Worm (Caenorhabditis elegans): Measurements from ENCODE around the gene F22F4.9.

Gene F22F4.9

DNA sequence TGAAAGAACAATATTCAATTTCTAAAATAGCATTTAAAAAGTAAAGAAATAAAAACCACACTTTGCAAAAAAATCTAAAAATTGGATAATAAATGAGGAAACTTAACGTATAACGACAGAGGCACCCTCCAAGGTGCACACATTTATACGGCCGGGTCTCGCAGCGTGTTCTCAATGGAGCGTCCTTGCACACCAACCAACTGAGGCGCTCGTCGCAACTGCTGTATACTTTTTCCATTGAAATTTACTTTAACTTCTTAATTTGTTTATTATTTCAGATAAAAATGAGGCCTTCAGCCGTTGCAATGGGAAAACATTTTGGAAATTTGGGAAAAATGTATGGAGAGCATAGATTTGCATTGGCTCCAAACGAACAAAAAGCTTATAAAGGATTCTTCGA lies 46.1 kb downstream of the F22F4.9 start, which contains the start of the genes R07E4.5 and R07E4.3:
R07E4.5 (minus strand) TSS at position 1 of the 400 bp plus-strand sequence.
R07E4.3 (plus strand) TSS at position 285 of the 400 bp plus-strand sequence.
- TF ChIP-seq lin-39 (tag; optimal IDR thresholded peaks at IDR 0.05), result no peak
- TF ChIP-seq elt-3 (tag; optimal IDR thresholded peaks at IDR 0.05), result no peak
- TF ChIP-seq mab-5 (tag; optimal IDR thresholded peaks at IDR 0.05), result no peak
- TF ChIP-seq C34F6.9 (tag; optimal IDR thresholded peaks at IDR 0.05), result peak; percentile 67
- TF ChIP-seq nhr-77 (tag; optimal IDR thresholded peaks at IDR 0.05), result no peak
- no peak for TF ChIP-seq ceh-16 (tag; optimal IDR thresholded peaks at IDR 0.05)
- peak; percentile 71 for TF ChIP-seq F13H6.1 (tag; optimal IDR thresholded peaks at IDR 0.05)
- TF ChIP-seq unc-62 (GFP tag; optimal IDR thresholded peaks at IDR 0.05), result no peak
- TF ChIP-seq dmd-4 (tag; optimal IDR thresholded peaks at IDR 0.05), result no peak
- TF ChIP-seq gmeb-1 (tag; optimal IDR thresholded peaks at IDR 0.05), result peak; percentile 68
- no peak for TF ChIP-seq Y55F3AM.14 (GFP tag; optimal IDR thresholded peaks at IDR 0.05)
- no peak for TF ChIP-seq elt-1 (tag; optimal IDR thresholded peaks at IDR 0.05)
- no peak for TF ChIP-seq zag-1 (tag; optimal IDR thresholded peaks at IDR 0.05)
- no peak for TF ChIP-seq ZK546.5 (tag; optimal IDR thresholded peaks at IDR 0.05)
- TF ChIP-seq peb-1 (tag; optimal IDR thresholded peaks at IDR 0.05), result no peak
- TF ChIP-seq R02D3.7 (tag; optimal IDR thresholded peaks at IDR 0.05), result no peak
- TF ChIP-seq nhr-25 (tag; optimal IDR thresholded peaks at IDR 0.05), result peak; percentile 67
- TF ChIP-seq unc-55 (GFP tag; optimal IDR thresholded peaks at IDR 0.05), result peak; percentile 91
- no peak for TF ChIP-seq mdl-1 (tag; optimal IDR thresholded peaks at IDR 0.05)
- no peak for TF ChIP-seq ztf-1 (GFP tag; conservative IDR thresholded peaks at IDR 0.05)
- TF ChIP-seq nhr-11 (tag; optimal IDR thresholded peaks at IDR 0.05), result no peak
- TF ChIP-seq aly-2 (tag; optimal IDR thresholded peaks at IDR 0.05), result no peak
- peak; percentile 11 for TF ChIP-seq egl-27 (tag; optimal IDR thresholded peaks at IDR 0.05)
- TF ChIP-seq lsy-2 (tag; optimal IDR thresholded peaks at IDR 0.05), result peak in 1 of 2 experiments; percentile 80
- no peak for TF ChIP-seq nhr-23 (tag; optimal IDR thresholded peaks at IDR 0.05)
- no peak for TF ChIP-seq unc-39 (tag; optimal IDR thresholded peaks at IDR 0.05)
- peak; percentile 58 for TF ChIP-seq fos-1 (tag; optimal IDR thresholded peaks at IDR 0.05)
- TF ChIP-seq sem-4 (tag; optimal IDR thresholded peaks at IDR 0.05), result peak; percentile 54
- peak; percentile 13 for TF ChIP-seq nhr-6 (tag; optimal IDR thresholded peaks at IDR 0.05)
- TF ChIP-seq crh-2 (tag; optimal IDR thresholded peaks at IDR 0.05), result peak; percentile 70
- peak; percentile 81 for TF ChIP-seq sma-9 (GFP tag; optimal IDR thresholded peaks at IDR 0.05)
- no peak for TF ChIP-seq sma-9 (tag; optimal IDR thresholded peaks at IDR 0.05)
- TF ChIP-seq nhr-237 (tag; optimal IDR thresholded peaks at IDR 0.05), result no peak
- TF ChIP-seq mbf-1 (tag; optimal IDR thresholded peaks at IDR 0.05), result no peak
- TF ChIP-seq nhr-21 (tag; optimal IDR thresholded peaks at IDR 0.05), result peak; percentile 62
- TF ChIP-seq ztf-4 (tag; optimal IDR thresholded peaks at IDR 0.05), result no peak
- TF ChIP-seq ztf-11 (tag; optimal IDR thresholded peaks at IDR 0.05), result no peak
- TF ChIP-seq ceh-82 (tag; optimal IDR thresholded peaks at IDR 0.05), result no peak
- TF ChIP-seq alr-1 (tag; optimal IDR thresholded peaks at IDR 0.05), result no peak
- TF ChIP-seq blmp-1 (tag; optimal IDR thresholded peaks at IDR 0.05; ENCODE audit: insufficient read depth), result peak; percentile 13
- TF ChIP-seq lin-13 (GFP tag; optimal IDR thresholded peaks at IDR 0.05), result peak; percentile 77
- TF ChIP-seq nhr-10 (tag; optimal IDR thresholded peaks at IDR 0.05), result no peak
- TF ChIP-seq sma-3 (GFP tag; optimal IDR thresholded peaks at IDR 0.05), result peak; percentile 74
- TF ChIP-seq snpc-4 (tag; optimal IDR thresholded peaks at IDR 0.05), result peak; percentile 0
- no peak for TF ChIP-seq skn-1 (tag; optimal IDR thresholded peaks at IDR 0.05)
- peak; percentile 77 for TF ChIP-seq lin-11 (tag; optimal IDR thresholded peaks at IDR 0.05)
- TF ChIP-seq nhr-12 (tag; optimal IDR thresholded peaks at IDR 0.05), result no peak
- TF ChIP-seq ama-1 (optimal IDR thresholded peaks at IDR 0.05), result no peak
- TF ChIP-seq nhr-129 (tag; optimal IDR thresholded peaks at IDR 0.05), result peak; percentile 79
